Fruit fly (Drosophila melanogaster) whole organism, embryonic: Measurements from ENCODE around the gene TTLL6B.

Source experiments
- Abd-B ChIP-seq: fragments of 200-800 bp; sonication (Bioruptor generic); optimal IDR thresholded peaks from 2 replicates; lab custom pipeline; 2018; ENCODE audit warnings: missing biosample characterization, mild to moderate bottlenecking, missing genetic modification characterization, moderate library complexity
- Bgb ChIP-seq: fragments of 200-800 bp; sonication (Bioruptor generic); IDR thresholded peaks from 2 replicates; pipeline ENCODE4 v1.3.6; 2022; ENCODE audit warnings: missing biosample characterization, missing genetic modification characterization; ENCODE audit not compliant: partially characterized antibody
- CG11085 ChIP-seq: fragments of 200-800 bp; sonication (Bioruptor generic); IDR thresholded peaks from 2 replicates; pipeline ENCODE4 v1.3.6; 2022; ENCODE audit warnings: missing biosample characterization, missing genetic modification characterization
- CG12071 ChIP-seq: fragments of 200-800 bp; sonication (Bioruptor generic); optimal IDR thresholded peaks from 3 replicates; lab custom pipeline; 2018; ENCODE audit warnings: missing biosample characterization, mild to moderate bottlenecking, missing genetic modification characterization
- CG12659 ChIP-seq: fragments of 200-800 bp; sonication (Bioruptor generic); optimal IDR thresholded peaks from 3 replicates; lab custom pipeline; 2017; ENCODE audit warnings: mild to moderate bottlenecking, missing biosample characterization, missing genetic modification reagents, missing genetic modification characterization
- CG12744 ChIP-seq: fragments of 200-800 bp; sonication (Bioruptor generic); optimal IDR thresholded peaks from 2 replicates; lab custom pipeline; 2016; ENCODE audit warnings: missing biosample characterization, missing genetic modification characterization
- CG13424 ChIP-seq: fragments of 200-800 bp; sonication (Bioruptor generic); optimal IDR thresholded peaks from 2 replicates; lab custom pipeline; 2019; ENCODE audit warnings: missing biosample characterization, mild to moderate bottlenecking, missing genetic modification characterization, moderate library complexity
- CG14014 ChIP-seq: fragments of 200-800 bp; sonication (Bioruptor generic); IDR thresholded peaks from 2 replicates; pipeline ENCODE4 v1.3.6; 2022; ENCODE audit warnings: missing biosample characterization, missing genetic modification characterization
- CG14965 ChIP-seq: fragments of 200-800 bp; sonication (Bioruptor generic); optimal IDR thresholded peaks from 2 replicates; lab custom pipeline; 2016; ENCODE audit warnings: missing biosample characterization, missing genetic modification characterization, borderline replicate concordance
- CG3065 ChIP-seq: fragments of 200-800 bp; sonication (Bioruptor generic); optimal IDR thresholded peaks from 2 replicates; lab custom pipeline; 2016; ENCODE audit warnings: missing biosample characterization, missing genetic modification characterization
- CG31224 ChIP-seq: fragments of 200-800 bp; sonication (Bioruptor generic); IDR thresholded peaks from 2 replicates; pipeline ENCODE4 v1.3.6; 2022; ENCODE audit warnings: missing biosample characterization, missing genetic modification characterization
- CG3163 ChIP-seq: fragments of 200-800 bp; sonication (Bioruptor generic); optimal IDR thresholded peaks from 3 replicates; lab custom pipeline; 2016; ENCODE audit warnings: missing biosample characterization, missing genetic modification characterization
- CG33557 ChIP-seq: fragments of 200-800 bp; sonication (Bioruptor generic); optimal IDR thresholded peaks from 2 replicates; lab custom pipeline; 2019; ENCODE audit warnings: missing biosample characterization, mild to moderate bottlenecking, missing genetic modification characterization, moderate library complexity
- CG3847 ChIP-seq: fragments of 200-800 bp; sonication (Bioruptor generic); IDR thresholded peaks from 2 replicates; pipeline ENCODE4 v1.3.6; 2022; ENCODE audit warnings: missing biosample characterization, missing genetic modification characterization
- CG4404 ChIP-seq: fragments of 200-800 bp; sonication (Bioruptor generic); IDR thresholded peaks from 2 replicates; pipeline ENCODE4 v1.3.6; 2022; ENCODE audit warnings: missing biosample characterization, missing genetic modification characterization
- CG6272 ChIP-seq: fragments of 200-800 bp; sonication (Bioruptor generic); IDR thresholded peaks from 2 replicates; pipeline ENCODE4 v1.3.6; 2022; ENCODE audit warnings: missing biosample characterization, missing genetic modification characterization
- CG6654 ChIP-seq: fragments of 200-800 bp; sonication (Bioruptor generic); optimal IDR thresholded peaks from 2 replicates; lab custom pipeline; 2017; ENCODE audit warnings: missing biosample characterization, mild to moderate bottlenecking, missing genetic modification characterization
- CG7963 ChIP-seq: fragments of 200-800 bp; sonication (Bioruptor generic); IDR thresholded peaks from 3 replicates; pipeline ENCODE4 v1.3.6; 2022; ENCODE audit warnings: missing biosample characterization, missing genetic modification characterization; ENCODE audit not compliant: partially characterized antibody
- CG9727 ChIP-seq: fragments of 200-800 bp; sonication (Bioruptor generic); optimal IDR thresholded peaks from 3 replicates; lab custom pipeline; 2017; ENCODE audit warnings: missing biosample characterization, mild to moderate bottlenecking, missing genetic modification characterization
- Camta ChIP-seq: fragments of 200-800 bp; sonication (Bioruptor generic); optimal IDR thresholded peaks from 2 replicates; lab custom pipeline; 2016; ENCODE audit warnings: missing biosample characterization, missing genetic modification characterization
- HLH3B ChIP-seq: fragments of 200-800 bp; sonication (Bioruptor generic); IDR thresholded peaks from 2 replicates; pipeline ENCODE4 v1.3.6; 2022; ENCODE audit warnings: missing biosample characterization, missing genetic modification characterization
- HmgZ ChIP-seq: fragments of 200-800 bp; sonication (Bioruptor generic); optimal IDR thresholded peaks from 2 replicates; lab custom pipeline; 2018; ENCODE audit warnings: missing biosample characterization, mild to moderate bottlenecking, missing genetic modification characterization
- Lhr ChIP-seq: fragments of 200-800 bp; sonication (Bioruptor generic); optimal IDR thresholded peaks from 3 replicates; lab custom pipeline; 2017; ENCODE audit warnings: mild to moderate bottlenecking, missing biosample characterization, missing genetic modification reagents, missing genetic modification characterization
- Mrtf ChIP-seq: fragments of 200-800 bp; sonication (Bioruptor generic); IDR thresholded peaks from 3 replicates; pipeline ENCODE4 v1.3.6; 2022; ENCODE audit warnings: missing biosample characterization, missing genetic modification characterization
- Nf-YA ChIP-seq: fragments of 200-800 bp; sonication (Bioruptor generic); IDR thresholded peaks from 2 replicates; pipeline ENCODE4 v1.3.6; 2022; ENCODE audit warnings: missing biosample characterization, missing genetic modification characterization
- Sox100B ChIP-seq: fragments of 200-800 bp; sonication (Bioruptor generic); optimal IDR thresholded peaks from 3 replicates; lab custom pipeline; 2018; ENCODE audit warnings: missing biosample characterization, mild to moderate bottlenecking, missing genetic modification characterization
- Xrp1 ChIP-seq: fragments of 200-800 bp; sonication (Bioruptor generic); IDR thresholded peaks from 2 replicates; pipeline ENCODE4 v1.3.6; 2022; ENCODE audit warnings: missing biosample characterization, missing genetic modification characterization
- crp ChIP-seq, 2 experiments: fragments of 200-800 bp; sonication (Bioruptor generic); optimal IDR thresholded peaks; 2 replicates in 1 of 2; 3 replicates in 1 of 2; lab custom pipeline; 2017; ENCODE audit warnings: missing biosample characterization in 2 of 2, missing genetic modification characterization in 2 of 2, mild to moderate bottlenecking in 1 of 2, moderate library complexity in 1 of 2
- dan ChIP-seq: fragments of 200-800 bp; sonication (Bioruptor generic); IDR thresholded peaks from 2 replicates; pipeline ENCODE4 v1.3.6; 2022; ENCODE audit warnings: missing biosample characterization, missing genetic modification characterization
- dimm ChIP-seq: fragments of 200-800 bp; sonication (Bioruptor generic); IDR thresholded peaks from 2 replicates; pipeline ENCODE4 v1.3.6; 2022; ENCODE audit warnings: missing biosample characterization, missing genetic modification characterization
- dm ChIP-seq: fragments of 200-800 bp; sonication (Bioruptor generic); optimal IDR thresholded peaks from 3 replicates; lab custom pipeline; 2016; ENCODE audit warnings: missing biosample characterization, missing genetic modification characterization
- ems ChIP-seq: fragments of 200-800 bp; sonication (Bioruptor generic); optimal IDR thresholded peaks from 3 replicates; lab custom pipeline; 2016; ENCODE audit warnings: missing biosample characterization, missing genetic modification characterization
- eve ChIP-seq, 2 experiments: fragments of >200 bp; optimal IDR thresholded peaks; 2 replicates each; lab custom pipeline; 2017; ENCODE audit warnings: missing biosample characterization in 2 of 2, missing genetic modification characterization in 2 of 2
- fru ChIP-seq: fragments of >200 bp; optimal IDR thresholded peaks from 2 replicates; lab custom pipeline; 2017
- kni ChIP-seq: fragments of 200-800 bp; sonication (Bioruptor generic); optimal IDR thresholded peaks from 3 replicates; lab custom pipeline; 2017; ENCODE audit warnings: mild to moderate bottlenecking, missing biosample characterization, missing genetic modification reagents, missing genetic modification characterization
- knrl ChIP-seq: fragments of 200-800 bp; sonication (Bioruptor generic); IDR thresholded peaks from 3 replicates; pipeline ENCODE4 v1.3.6; 2022; ENCODE audit warnings: missing biosample characterization, missing genetic modification characterization; ENCODE audit not compliant: partially characterized antibody
- mirr ChIP-seq: fragments of 200-800 bp; sonication (Bioruptor generic); optimal IDR thresholded peaks from 3 replicates; lab custom pipeline; 2018; ENCODE audit warnings: missing biosample characterization, mild to moderate bottlenecking, missing genetic modification characterization
- nerfin-1 ChIP-seq: fragments of 200-800 bp; sonication (Bioruptor generic); optimal IDR thresholded peaks from 3 replicates; lab custom pipeline; 2019; ENCODE audit warnings: missing biosample characterization, mild to moderate bottlenecking, missing genetic modification characterization, moderate library complexity
- nerfin-2 ChIP-seq: fragments of 200-800 bp; sonication (Bioruptor generic); IDR thresholded peaks from 2 replicates; pipeline ENCODE4 v1.3.6; 2022; ENCODE audit warnings: missing biosample characterization, missing genetic modification characterization; ENCODE audit not compliant: partially characterized antibody
- nmo ChIP-seq: fragments of 200-800 bp; sonication (Bioruptor generic); optimal IDR thresholded peaks from 2 replicates; lab custom pipeline; 2018; ENCODE audit warnings: missing biosample characterization, mild to moderate bottlenecking, missing genetic modification characterization, moderate library complexity
- oc ChIP-seq: fragments of 200-800 bp; sonication (Bioruptor generic); optimal IDR thresholded peaks from 2 replicates; lab custom pipeline; 2018; ENCODE audit warnings: missing biosample characterization, mild to moderate bottlenecking, missing genetic modification characterization, moderate library complexity
- onecut ChIP-seq: fragments of 200-800 bp; sonication (Bioruptor generic); IDR thresholded peaks from 2 replicates; pipeline ENCODE4 v1.3.6; 2022; ENCODE audit warnings: missing biosample characterization, missing genetic modification characterization
- psq ChIP-seq: fragments of 200-800 bp; sonication (Bioruptor generic); optimal IDR thresholded peaks from 2 replicates; lab custom pipeline; 2017; ENCODE audit warnings: missing biosample characterization, missing genetic modification characterization
- repo ChIP-seq: fragments of 200-800 bp; sonication (Bioruptor generic); optimal IDR thresholded peaks from 2 replicates; lab custom pipeline; 2016; ENCODE audit warnings: missing biosample characterization, missing genetic modification characterization
- slp2 ChIP-seq: fragments of 200-800 bp; sonication (Bioruptor generic); optimal IDR thresholded peaks from 2 replicates; lab custom pipeline; 2016; ENCODE audit warnings: missing biosample characterization, missing genetic modification characterization
- twi ChIP-seq: fragments of 200-800 bp; optimal IDR thresholded peaks from 2 replicates; lab custom pipeline; 2019; ENCODE audit warnings: missing biosample characterization, mild to moderate bottlenecking, missing genetic modification characterization, moderate library complexity
- unpg ChIP-seq: fragments of 200-800 bp; sonication (Bioruptor generic); optimal IDR thresholded peaks from 3 replicates; lab custom pipeline; 2018; ENCODE audit warnings: missing biosample characterization, mild to moderate bottlenecking, missing genetic modification characterization, moderate library complexity
- zen2 ChIP-seq: fragments of 200-800 bp; sonication (Bioruptor generic); IDR thresholded peaks from 3 replicates; pipeline ENCODE4 v1.3.6; 2022; ENCODE audit warnings: missing biosample characterization, missing genetic modification characterization; ENCODE audit not compliant: partially characterized antibody
- zfh1 ChIP-seq: fragments of 200-800 bp; sonication (Bioruptor generic); IDR thresholded peaks from 3 replicates; pipeline ENCODE4 v1.3.6; 2022; ENCODE audit warnings: missing biosample characterization, missing genetic modification characterization

TTLL6B gene

dm6 chr3R:27263434-27264215 lies 12.8 kb upstream of the TTLL6B start, which contains the start of gene woc (continued):
- TF ChIP-seq CG14014 (GFP tag; lab: Robert Waterston, UW) (peak; percentile 45; the same call in 1 of the 2 replicates), fru (lab: Kevin White, UChicago) (no peak), HLH3B (GFP tag; lab: Robert Waterston, UW) (peak; percentile 52; the same call in 1 of the 2 replicates), CG12744 (GFP tag; lab: Kevin White, UChicago) (no peak), Abd-B (GFP tag; lab: Kevin White, UChicago) (no peak), unpg (GFP tag; lab: Kevin White, UChicago) (no peak), CG3163 (GFP tag; lab: Kevin White, UChicago) (peak; percentile 33), twi (tag; lab: Kevin White, UChicago) (no peak), CG7963 (GFP tag; lab: Robert Waterston, UW) (peak; percentile 82), Bgb (GFP tag; lab: Robert Waterston, UW) (peak; percentile 91), Xrp1 (no peak), CG12071 (GFP tag; lab: Kevin White, UChicago) (no peak), CG3065 (GFP tag; lab: Kevin White, UChicago) (no peak), CG14965 (GFP tag; lab: Kevin White, UChicago) (no peak), HmgZ (tag; lab: Kevin White, UChicago) (peak; percentile 49), oc (tag; lab: Kevin White, UChicago) (no peak), CG13424 (no peak), Mrtf (GFP tag; lab: Robert Waterston, UW) (peak; percentile 29; the same call in 1 of the 3 replicates), Camta (GFP tag; lab: Kevin White, UChicago) (peak; percentile 36), onecut (GFP tag; lab: Robert Waterston, UW) (no peak), ems (GFP tag; lab: Kevin White, UChicago) (no peak), mirr (no peak), zfh1 (GFP tag; lab: Robert Waterston, UW) (peak; percentile 51; the same call in 2 of the 3 replicates), zen2 (GFP tag; lab: Robert Waterston, UW) (peak; percentile 95), CG12659 (GFP tag; lab: Kevin White, UChicago) (peak; percentile 78), CG9727 (GFP tag; lab: Kevin White, UChicago) (peak; percentile 64), psq (GFP tag; lab: Kevin White, UChicago) (no peak), CG6272 (0 out of 2 replicates have a peak, but pooled peaks have one; percentile 38), nerfin-2 (GFP tag; lab: Robert Waterston, UW) (peak; percentile 83), CG4404 (GFP tag; lab: Robert Waterston, UW) (peak; percentile 37; the same call in 1 of the 2 replicates), crp (GFP tag; optimal IDR thresholded peaks at IDR 0.05; lab: Kevin White, UChicago) (no peak), dan (GFP tag; lab: Robert Waterston, UW) (no peak), nmo (GFP tag; lab: Kevin White, UChicago) (peak; percentile 48), slp2 (GFP tag; lab: Kevin White, UChicago) (peak; percentile 32), CG3847 (peak; percentile 41; the same call in 1 of the 2 replicates), CG33557 (GFP tag; lab: Kevin White, UChicago) (no peak), Lhr (GFP tag; lab: Kevin White, UChicago) (no peak), nerfin-1 (tag; lab: Kevin White, UChicago) (peak; percentile 40), Nf-YA (no peak), Sox100B (GFP tag; lab: Kevin White, UChicago) (no peak), eve (GFP tag; optimal IDR thresholded peaks at IDR 0.05; lab: Kevin White, UChicago) (peak in 1 of 2 experiments; percentile 52), knrl (GFP tag; lab: Robert Waterston, UW) (peak; percentile 67; the same call in 2 of the 3 replicates), CG6654 (no peak), dm (peak; percentile 70), dimm (no peak), CG11085 (GFP tag; lab: Robert Waterston, UW) (no peak), kni (GFP tag; lab: Kevin White, UChicago) (no peak), repo (GFP tag; lab: Kevin White, UChicago) (peak; percentile 46), CG31224 (GFP tag; lab: Robert Waterston, UW) (peak; percentile 43; the same call in 1 of the 2 replicates)
